Worm (Caenorhabditis elegans): Measurements from ENCODE around the gene Y45F10C.1.

DNA sequence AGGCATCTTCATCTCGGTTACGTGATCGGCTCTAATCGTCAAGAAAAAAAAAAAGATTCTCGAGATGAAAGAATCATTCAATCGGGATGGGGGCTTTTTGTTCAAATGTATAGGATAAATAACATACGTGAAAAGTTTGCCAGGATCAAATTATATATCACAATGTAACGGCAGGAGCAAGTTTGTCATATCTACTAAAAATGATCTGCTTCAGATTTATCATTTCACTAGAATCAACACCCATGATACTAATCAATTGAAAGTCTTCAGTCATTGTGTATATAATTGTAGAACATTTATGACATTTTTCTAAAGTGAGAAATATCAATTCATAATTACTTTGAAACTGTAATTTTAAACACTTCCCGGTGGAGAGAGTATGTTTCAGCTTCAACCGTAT, 37.6 kb upstream of the Y45F10C.1 start:
- TF ChIP-seq ztf-4 (tag; optimal IDR thresholded peaks at IDR 0.05) (no peak), egl-27 (tag; optimal IDR thresholded peaks at IDR 0.05) (no peak), fkh-10 (GFP tag; optimal IDR thresholded peaks at IDR 0.05) (no peak), fos-1 (tag; optimal IDR thresholded peaks at IDR 0.05) (no peak), ama-1 (optimal IDR thresholded peaks at IDR 0.05) (no peak), zag-1 (tag; optimal IDR thresholded peaks at IDR 0.05) (no peak), egl-5 (tag; optimal IDR thresholded peaks at IDR 0.05) (no peak)

Data from whole organism, L3 larva.